Fruit fly (Drosophila melanogaster) whole organism, pupa: ENCODE results near the gene del.

ENCODE experiments used
- CG10348 ChIP-seq: fragments of 200-800 bp; sonication (Bioruptor generic); IDR thresholded peaks from 2 replicates; pipeline ENCODE4 v1.3.6; 2022; ENCODE audit warnings: missing biosample characterization, missing genetic modification characterization
- CG12605 ChIP-seq: fragments of 200-800 bp; sonication (Bioruptor generic); IDR thresholded peaks from 2 replicates; pipeline ENCODE4 v1.3.6; 2022; ENCODE audit warnings: missing biosample characterization, missing genetic modification characterization
- CG13204 ChIP-seq: fragments of 200-800 bp; sonication (Bioruptor generic); optimal IDR thresholded peaks from 2 replicates; lab custom pipeline; 2018; ENCODE audit warnings: missing biosample characterization, mild to moderate bottlenecking, missing genetic modification characterization, moderate library complexity
- CG14655 ChIP-seq: fragments of 200-800 bp; sonication (Bioruptor generic); optimal IDR thresholded peaks from 3 replicates; lab custom pipeline; 2017; ENCODE audit warnings: mild to moderate bottlenecking, missing biosample characterization, missing genetic modification reagents, missing genetic modification characterization
- CG15710 ChIP-seq: fragments of 200-800 bp; sonication (Bioruptor generic); optimal IDR thresholded peaks from 2 replicates; lab custom pipeline; 2018; ENCODE audit warnings: missing biosample characterization, mild to moderate bottlenecking, missing genetic modification characterization, moderate library complexity
- CG17806 ChIP-seq: fragments of 200-800 bp; sonication (Bioruptor generic); optimal IDR thresholded peaks from 2 replicates; lab custom pipeline; 2018; ENCODE audit warnings: missing biosample characterization, mild to moderate bottlenecking, missing genetic modification characterization, moderate library complexity
- CG32121 ChIP-seq: fragments of 200-800 bp; sonication (Bioruptor generic); IDR thresholded peaks from 2 replicates; pipeline ENCODE4 v1.3.6; 2022; ENCODE audit warnings: missing biosample characterization, missing genetic modification characterization
- CG34367 ChIP-seq: fragments of 200-800 bp; sonication (Bioruptor generic); optimal IDR thresholded peaks from 2 replicates; lab custom pipeline; 2018; ENCODE audit warnings: missing biosample characterization, mild to moderate bottlenecking, missing genetic modification characterization
- CG4496 ChIP-seq: fragments of 200-800 bp; sonication (Bioruptor generic); IDR thresholded peaks from 3 replicates; pipeline ENCODE4 v1.3.6; 2022; ENCODE audit warnings: missing biosample characterization, missing genetic modification characterization
- CG8159 ChIP-seq: fragments of 200-800 bp; sonication (Bioruptor generic); optimal IDR thresholded peaks from 3 replicates; lab custom pipeline; 2018; ENCODE audit warnings: missing biosample characterization, mild to moderate bottlenecking, missing genetic modification characterization, moderate library complexity
- CG8301 ChIP-seq: fragments of 200-800 bp; sonication (Bioruptor generic); optimal IDR thresholded peaks from 2 replicates; lab custom pipeline; 2018; ENCODE audit warnings: missing biosample characterization, mild to moderate bottlenecking, missing genetic modification characterization
- CG9948 ChIP-seq: fragments of 200-800 bp; sonication (Bioruptor generic); optimal IDR thresholded peaks from 2 replicates; lab custom pipeline; 2018; ENCODE audit warnings: missing biosample characterization, mild to moderate bottlenecking, missing genetic modification characterization, moderate library complexity
- D1 ChIP-seq: fragments of 200-800 bp; sonication (Bioruptor generic); optimal IDR thresholded peaks from 2 replicates; lab custom pipeline; 2018; ENCODE audit warnings: missing biosample characterization, mild to moderate bottlenecking, missing genetic modification characterization, moderate library complexity
- EcR ChIP-seq: fragments of 200-800 bp; sonication (Bioruptor generic); optimal IDR thresholded peaks from 3 replicates; lab custom pipeline; 2019; ENCODE audit warnings: missing biosample characterization, missing genetic modification characterization, mild to moderate bottlenecking, moderate library complexity, missing genetic modification reagents
- Ets98B ChIP-seq: fragments of 200-800 bp; sonication (Bioruptor generic); IDR thresholded peaks from 2 replicates; pipeline ENCODE4 v1.3.6; 2022; ENCODE audit warnings: missing biosample characterization, missing genetic modification characterization
- Pif1A ChIP-seq: fragments of 200-800 bp; sonication (Bioruptor generic); optimal IDR thresholded peaks from 3 replicates; lab custom pipeline; 2016; ENCODE audit warnings: missing biosample characterization, missing genetic modification characterization
- Pif1B ChIP-seq: fragments of 200-800 bp; sonication (Bioruptor generic); optimal IDR thresholded peaks from 3 replicates; lab custom pipeline; 2016; ENCODE audit warnings: missing biosample characterization, missing genetic modification characterization
- Snoo ChIP-seq: fragments of 200-800 bp; sonication (Bioruptor generic); optimal IDR thresholded peaks from 3 replicates; lab custom pipeline; 2017; ENCODE audit warnings: missing biosample characterization, mild to moderate bottlenecking, missing genetic modification characterization, inconsistent platforms
- fd96Ca ChIP-seq: fragments of 200-800 bp; sonication (Bioruptor generic); IDR thresholded peaks from 3 replicates; pipeline ENCODE4 v1.3.6; 2022; ENCODE audit warnings: missing biosample characterization, missing genetic modification characterization
- gl ChIP-seq: fragments of 200-800 bp; sonication (Bioruptor generic); optimal IDR thresholded peaks from 2 replicates; lab custom pipeline; 2018; ENCODE audit warnings: missing biosample characterization, mild to moderate bottlenecking, missing genetic modification characterization
- rn ChIP-seq: fragments of 200-800 bp; sonication (Bioruptor generic); IDR thresholded peaks from 2 replicates; pipeline ENCODE4 v1.3.6; 2022; ENCODE audit warnings: missing biosample characterization, missing genetic modification characterization

del gene

DNA sequence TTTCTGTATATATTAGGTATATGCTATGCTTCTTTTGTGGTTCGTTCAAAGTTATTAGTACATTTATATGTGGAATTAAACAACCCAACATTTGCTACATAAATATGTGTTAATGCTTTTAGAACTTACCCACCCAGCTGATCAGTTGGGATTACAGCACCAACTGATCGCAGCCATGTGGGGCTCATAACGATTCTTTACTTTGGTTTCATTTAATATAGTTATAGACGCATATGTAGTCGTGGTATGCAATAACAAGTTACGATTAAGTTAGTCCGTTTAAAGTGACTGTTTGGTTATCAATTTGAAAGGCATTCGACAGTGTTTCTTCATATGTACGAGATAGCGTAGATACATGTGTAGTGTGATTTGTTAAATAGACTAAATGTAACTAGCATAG lies 12.6 kb downstream of the del start:
- no peak for TF ChIP-seq EcR (GFP tag; lab: Kevin White, UChicago)
- no peak for TF ChIP-seq CG8159 (tag; lab: Kevin White, UChicago)
- no peak for TF ChIP-seq rn (GFP tag; lab: Robert Waterston, UW)
- no peak for TF ChIP-seq CG8301 (tag; lab: Kevin White, UChicago)
- TF ChIP-seq CG17806 (tag; lab: Kevin White, UChicago) = no peak
- TF ChIP-seq CG14655 (GFP tag; lab: Kevin White, UChicago) = no peak
- no peak for TF ChIP-seq CG12605 (GFP tag; lab: Robert Waterston, UW)
- no peak for TF ChIP-seq CG32121 (GFP tag; lab: Robert Waterston, UW)
- TF ChIP-seq, all 21 proteins: peak for 0

DNA sequence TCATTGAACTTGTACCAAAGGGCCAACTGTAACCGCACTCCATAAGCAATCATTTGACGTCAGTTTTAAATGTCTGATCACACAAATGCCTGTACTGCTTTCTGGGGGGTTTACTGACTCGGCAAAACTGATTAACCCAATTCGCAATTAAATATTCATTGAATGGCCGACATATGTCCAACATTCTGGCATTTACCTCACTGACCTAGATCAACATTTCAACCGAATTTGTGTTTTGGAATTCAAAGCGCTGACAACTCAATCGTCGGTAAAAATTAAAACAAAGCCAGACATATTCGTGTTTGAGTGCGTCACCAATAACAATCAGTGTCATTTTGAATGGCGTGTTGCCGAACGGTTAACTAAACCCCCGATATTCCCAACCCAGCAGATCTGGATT lies 32.7 kb downstream of the del start:
- no peak for TF ChIP-seq rn (GFP tag; lab: Robert Waterston, UW)
- TF ChIP-seq CG17806 (tag; lab: Kevin White, UChicago) = no peak
- TF ChIP-seq CG4496 = no peak
- no peak for TF ChIP-seq CG14655 (GFP tag; lab: Kevin White, UChicago)
- no peak for TF ChIP-seq gl
- no peak for TF ChIP-seq Snoo (tag; lab: Kevin White, UChicago)
- no peak for TF ChIP-seq CG9948 (tag; lab: Kevin White, UChicago)
- no peak for TF ChIP-seq CG12605 (GFP tag; lab: Robert Waterston, UW)
- TF ChIP-seq Pif1A (GFP tag; lab: Kevin White, UChicago) = no peak
- no peak for TF ChIP-seq CG34367
- TF ChIP-seq fd96Ca = no peak
- no peak for TF ChIP-seq CG32121 (GFP tag; lab: Robert Waterston, UW)
- TF ChIP-seq CG8301 (tag; lab: Kevin White, UChicago) = no peak
- no peak for TF ChIP-seq CG8159 (tag; lab: Kevin White, UChicago)
- TF ChIP-seq EcR (GFP tag; lab: Kevin White, UChicago) = no peak
- TF ChIP-seq CG13204 (GFP tag; lab: Kevin White, UChicago) = no peak
- TF ChIP-seq CG10348 = no peak
- TF ChIP-seq Ets98B = no peak
- TF ChIP-seq CG15710 = no peak
- TF ChIP-seq Pif1B (GFP tag; lab: Kevin White, UChicago) = no peak
- TF ChIP-seq, all 21 proteins: peak for 0

DNA sequence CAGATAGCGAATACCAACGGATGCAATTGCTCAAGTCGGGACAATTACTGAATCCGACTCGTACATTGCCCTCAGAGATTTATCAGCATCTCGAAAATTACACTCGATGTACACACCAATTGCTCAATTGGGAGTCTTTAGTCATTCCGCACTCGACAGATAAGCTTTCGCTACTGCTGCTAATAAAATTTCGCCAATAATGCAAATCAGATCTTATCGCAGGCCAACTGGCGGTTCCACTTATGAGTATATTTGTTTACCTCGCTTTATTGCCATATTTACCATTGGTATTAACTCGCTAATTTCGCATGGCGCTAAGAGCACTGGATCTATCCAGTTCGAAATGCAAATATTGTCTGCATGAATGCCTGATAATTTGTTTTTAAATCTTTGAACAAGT lies 34.8 kb downstream of the del start:
- no peak for TF ChIP-seq Pif1B (GFP tag; lab: Kevin White, UChicago)
- TF ChIP-seq CG10348 = no peak
- no peak for TF ChIP-seq gl
- no peak for TF ChIP-seq CG32121 (GFP tag; lab: Robert Waterston, UW)
- no peak for TF ChIP-seq D1 (tag; lab: Kevin White, UChicago)
- no peak for TF ChIP-seq CG14655 (GFP tag; lab: Kevin White, UChicago)

DNA sequence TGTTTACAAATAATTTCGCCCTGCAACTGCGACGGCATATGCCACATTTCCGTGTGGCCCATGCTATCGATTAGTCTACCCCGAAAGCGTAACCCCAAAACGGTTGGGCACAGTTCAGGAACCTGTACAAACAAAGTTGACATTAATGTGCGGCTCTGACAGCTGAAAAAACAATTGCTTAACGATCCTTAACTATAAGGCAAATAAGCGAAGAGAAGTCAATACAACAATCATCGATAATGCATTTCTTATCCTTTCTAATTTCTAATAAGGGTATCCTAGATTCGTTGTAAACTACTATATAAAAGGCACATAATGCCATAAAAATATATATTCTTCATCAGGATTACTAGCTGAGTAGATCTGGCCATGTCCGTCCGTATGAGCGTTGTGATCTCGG lies 36.5 kb downstream of the del start:
- no peak for TF ChIP-seq CG14655 (GFP tag; lab: Kevin White, UChicago)
- TF ChIP-seq Snoo (tag; lab: Kevin White, UChicago) = no peak
- no peak for TF ChIP-seq Ets98B
- TF ChIP-seq CG32121 (GFP tag; lab: Robert Waterston, UW) = no peak
- no peak for TF ChIP-seq CG9948 (tag; lab: Kevin White, UChicago)
- TF ChIP-seq CG12605 (GFP tag; lab: Robert Waterston, UW) = no peak
- TF ChIP-seq gl = no peak
- TF ChIP-seq CG8301 (tag; lab: Kevin White, UChicago) = no peak
- TF ChIP-seq CG8159 (tag; lab: Kevin White, UChicago) = no peak
- TF ChIP-seq CG15710 = no peak
- TF ChIP-seq CG13204 (GFP tag; lab: Kevin White, UChicago) = no peak
- TF ChIP-seq Pif1B (GFP tag; lab: Kevin White, UChicago) = no peak
- TF ChIP-seq D1 (tag; lab: Kevin White, UChicago) = no peak
- TF ChIP-seq CG10348 = no peak
- TF ChIP-seq fd96Ca = no peak
- no peak for TF ChIP-seq CG34367
- TF ChIP-seq EcR (GFP tag; lab: Kevin White, UChicago) = no peak
- TF ChIP-seq CG4496 = no peak; the same call in 2 of the 3 replicates
- no peak for TF ChIP-seq CG17806 (tag; lab: Kevin White, UChicago)
- TF ChIP-seq Pif1A (GFP tag; lab: Kevin White, UChicago) = no peak

DNA sequence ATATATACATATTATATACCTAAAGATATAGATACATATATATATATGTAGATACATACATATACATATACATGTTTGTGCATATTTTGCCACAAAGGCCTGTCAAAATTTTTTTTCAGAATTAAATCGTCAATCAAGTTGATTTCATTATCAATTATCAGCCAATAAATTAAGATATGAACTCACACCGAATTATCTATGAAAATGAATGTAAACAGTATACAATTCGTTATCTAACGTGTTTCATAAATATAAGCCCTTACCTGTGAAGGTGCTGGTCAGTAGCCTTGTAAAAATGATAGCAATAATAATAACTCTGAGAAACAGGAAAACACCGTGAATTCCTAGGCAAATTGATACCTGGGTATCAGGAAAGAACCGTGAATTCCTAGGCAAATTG lies 38.7 kb downstream of the del start:
- TF ChIP-seq CG8301 (tag; lab: Kevin White, UChicago) (no peak), gl (no peak), Pif1A (GFP tag; lab: Kevin White, UChicago) (no peak), CG4496 (no peak), Ets98B (no peak), CG34367 (no peak), fd96Ca (no peak)
- TF ChIP-seq, all 21 proteins: peak for 0

DNA sequence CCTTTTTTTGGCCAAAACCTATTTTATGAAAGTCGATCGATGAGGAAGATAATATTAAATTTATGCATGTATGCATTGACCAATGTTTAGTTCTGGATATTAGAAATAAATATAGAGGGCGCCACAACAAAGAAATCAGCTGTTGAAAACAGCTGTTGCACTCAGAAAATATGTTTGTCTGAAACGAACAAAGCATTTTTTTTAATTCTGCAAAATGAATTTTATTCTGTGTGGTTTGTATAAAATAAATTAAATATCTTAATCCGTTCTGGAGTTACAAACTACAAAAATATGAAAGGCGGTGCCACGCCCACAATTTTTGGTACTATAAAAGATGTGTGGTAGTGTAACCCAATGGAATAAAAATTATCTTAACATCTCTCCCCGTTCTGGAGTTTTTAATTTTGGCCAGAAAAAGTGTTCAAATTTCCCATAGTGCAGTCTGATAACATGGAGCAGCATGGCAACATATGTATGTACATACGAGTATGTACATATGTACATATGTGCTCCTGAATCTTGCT lies 39.5 kb downstream of the del start:
- TF ChIP-seq CG4496 = peak; percentile 23; the same call in 1 of the 3 replicates
- no peak for TF ChIP-seq CG10348
- TF ChIP-seq rn (GFP tag; lab: Robert Waterston, UW) = no peak
- peak; percentile 42 for TF ChIP-seq CG8159 (tag; lab: Kevin White, UChicago)
- TF ChIP-seq CG14655 (GFP tag; lab: Kevin White, UChicago) = peak; percentile 61
- TF ChIP-seq Pif1B (GFP tag; lab: Kevin White, UChicago) = peak; percentile 28
- TF ChIP-seq CG17806 (tag; lab: Kevin White, UChicago) = no peak
- TF ChIP-seq Pif1A (GFP tag; lab: Kevin White, UChicago) = peak; percentile 22
- peak; percentile 18 for TF ChIP-seq CG34367
- TF ChIP-seq Ets98B = no peak
- TF ChIP-seq D1 (tag; lab: Kevin White, UChicago) = peak; percentile 10
